5 worm cellular contexts compared by ENCODE assay signal in the genomic region with DNA sequence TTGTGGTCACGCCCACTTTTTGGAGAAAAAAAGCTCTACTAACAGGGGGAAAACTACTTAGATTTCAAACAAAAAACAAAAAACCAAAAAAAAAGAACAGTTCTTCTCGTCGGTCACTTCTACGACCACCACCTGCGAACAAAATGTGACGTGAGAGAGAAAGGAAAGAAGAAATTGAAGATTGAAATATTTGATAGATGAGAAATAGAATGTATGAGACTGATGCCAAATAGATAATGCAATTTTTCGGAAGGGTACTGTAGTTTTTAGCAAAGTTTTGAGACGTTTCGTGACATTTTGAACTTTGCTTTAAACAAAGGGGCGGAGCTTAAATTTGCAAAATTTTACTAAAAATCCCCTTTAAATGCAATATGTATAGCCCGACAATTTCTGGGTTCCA.
TF ChIP-seq lines count a peak whose summit lies in the region.

No protein-coding gene starts in this region.

TF ChIP-seq in whole organism, L1 larva, 84 proteins besides CTCF, POLR2A, EP300 and RAD21:
- TF ChIP-seq blmp-1 (tag; optimal IDR thresholded peaks at IDR 0.05; lab: Kevin White, UChicago) = peak; percentile 72
- TF ChIP-seq ceh-90 (tag; optimal IDR thresholded peaks at IDR 0.05; lab: Kevin White, UChicago) = no peak
- TF ChIP-seq efl-1 (optimal IDR thresholded peaks at IDR 0.05; lab: Kevin White, UChicago) = no peak
- no peak for TF ChIP-seq efl-1 (GFP tag; optimal IDR thresholded peaks at IDR 0.05 in 1 of 2; lab: Kevin White, UChicago)
- TF ChIP-seq lsy-2 (tag; optimal IDR thresholded peaks at IDR 0.05; lab: Kevin White, UChicago) = peak in 1 of 2 experiments; percentile 56
- TF ChIP-seq dpl-1 (GFP tag; optimal IDR thresholded peaks at IDR 0.05; lab: Kevin White, UChicago) = no peak
- TF ChIP-seq elt-3 (tag; optimal IDR thresholded peaks at IDR 0.05; lab: Kevin White, UChicago) = peak in 1 of 6 experiments; percentile 12
- peak; percentile 34 for TF ChIP-seq nhr-20 (tag; optimal IDR thresholded peaks at IDR 0.05; lab: Kevin White, UChicago)
- peak; percentile 44 for TF ChIP-seq lin-14 (GFP tag; optimal IDR thresholded peaks at IDR 0.05; lab: Kevin White, UChicago)

TF ChIP-seq in whole organism, L2 larva, 48 proteins besides CTCF, POLR2A, EP300 and RAD21:
- TF ChIP-seq sma-9 (GFP tag; optimal IDR thresholded peaks at IDR 0.05; lab: Kevin White, UChicago) = peak; percentile 3
- TF ChIP-seq sma-9 (tag; optimal IDR thresholded peaks at IDR 0.05; lab: Kevin White, UChicago) = no peak
- peak; percentile 1 for TF ChIP-seq blmp-1 (tag; optimal IDR thresholded peaks at IDR 0.05; lab: Kevin White, UChicago; ENCODE audit: insufficient read depth)
- no peak for TF ChIP-seq ztf-4 (tag; optimal IDR thresholded peaks at IDR 0.05; lab: Kevin White, UChicago)
- TF ChIP-seq lsy-2 (tag; optimal IDR thresholded peaks at IDR 0.05; lab: Kevin White, UChicago) = peak in 1 of 2 experiments; percentile 57
- peak; percentile 55 for TF ChIP-seq fos-1 (tag; optimal IDR thresholded peaks at IDR 0.05; lab: Kevin White, UChicago)

TF ChIP-seq in whole organism, L3 larva, 47 proteins besides CTCF, POLR2A, EP300 and RAD21:
- no peak for TF ChIP-seq hmg-11 (tag; optimal IDR thresholded peaks at IDR 0.05; lab: Kevin White, UChicago)
- no peak for TF ChIP-seq skn-1 (tag; optimal IDR thresholded peaks at IDR 0.05; lab: Kevin White, UChicago)
- TF ChIP-seq elt-2 (tag; optimal IDR thresholded peaks at IDR 0.05; lab: Kevin White, UChicago) = peak; percentile 38
- TF ChIP-seq tbx-2 (tag; optimal IDR thresholded peaks at IDR 0.05; lab: Kevin White, UChicago) = no peak
- TF ChIP-seq ceh-82 (tag; optimal IDR thresholded peaks at IDR 0.05; lab: Kevin White, UChicago) = no peak
- TF ChIP-seq ztf-11 (tag; optimal IDR thresholded peaks at IDR 0.05; lab: Kevin White, UChicago) = no peak
- TF ChIP-seq nfya-1 (tag; optimal IDR thresholded peaks at IDR 0.05; lab: Kevin White, UChicago; ENCODE audit: insufficient read depth) = no peak
- TF ChIP-seq jun-1 (tag; optimal IDR thresholded peaks at IDR 0.05; lab: Kevin White, UChicago) = no peak
- peak; percentile 45 for TF ChIP-seq elt-1 (tag; optimal IDR thresholded peaks at IDR 0.05; lab: Kevin White, UChicago)
- no peak for TF ChIP-seq fos-1 (tag; optimal IDR thresholded peaks at IDR 0.05; lab: Kevin White, UChicago)
- TF ChIP-seq egl-5 (tag; optimal IDR thresholded peaks at IDR 0.05; lab: Kevin White, UChicago) = no peak
- no peak for TF ChIP-seq lin-15B (tag; optimal IDR thresholded peaks at IDR 0.05; lab: Kevin White, UChicago)
- TF ChIP-seq nhr-25 (tag; optimal IDR thresholded peaks at IDR 0.05; lab: Kevin White, UChicago) = peak; percentile 2
- no peak for TF ChIP-seq snpc-4 (tag; optimal IDR thresholded peaks at IDR 0.05; lab: Kevin White, UChicago)
- TF ChIP-seq zag-1 (tag; optimal IDR thresholded peaks at IDR 0.05; lab: Kevin White, UChicago) = no peak
- TF ChIP-seq ceh-9 (tag; optimal IDR thresholded peaks at IDR 0.05; lab: Kevin White, UChicago) = no peak
- no peak for TF ChIP-seq lin-39 (tag; optimal IDR thresholded peaks at IDR 0.05; lab: Kevin White, UChicago)
- no peak for TF ChIP-seq nhr-43 (tag; optimal IDR thresholded peaks at IDR 0.05; lab: Kevin White, UChicago; ENCODE audit: poor library complexity, severe bottlenecking)

TF ChIP-seq in whole organism, L4 larva, 104 proteins besides CTCF, POLR2A, EP300 and RAD21 (continues in another document):
- TF ChIP-seq vab-7 (GFP tag; IDR thresholded peaks at IDR 0.05; lab: Robert Waterston, UW) (no peak), hmg-1.1 (GFP tag; IDR thresholded peaks at IDR 0.05; lab: Robert Waterston, UW) (no peak), aha-1 (tag; lab: Kevin White, UChicago) (no peak), madf-9 (GFP tag; conservative IDR thresholded peaks at IDR 0.05; lab: Robert Waterston, UW) (no peak), nhr-77 (tag; optimal IDR thresholded peaks at IDR 0.05; lab: Kevin White, UChicago) (peak; percentile 46), nhr-76 (tag; optimal IDR thresholded peaks at IDR 0.05; lab: Kevin White, UChicago) (no peak), mep-1 (tag; optimal IDR thresholded peaks at IDR 0.05; lab: Kevin White, UChicago) (peak; percentile 3), unc-39 (tag; optimal IDR thresholded peaks at IDR 0.05; lab: Kevin White, UChicago) (no peak), spr-1 (tag; optimal IDR thresholded peaks at IDR 0.05; lab: Kevin White, UChicago) (no peak), Y48G9A.11 (GFP tag; IDR thresholded peaks at IDR 0.05; lab: Robert Waterston, UW) (no peak), madf-5 (GFP tag; IDR thresholded peaks at IDR 0.05; lab: Robert Waterston, UW) (no peak), nhr-28 (tag; optimal IDR thresholded peaks at IDR 0.05; lab: Kevin White, UChicago) (peak; percentile 37), ces-1 (GFP tag; optimal IDR thresholded peaks at IDR 0.05; lab: Kevin White, UChicago) (no peak), F49E8.2 (tag; optimal IDR thresholded peaks at IDR 0.05; lab: Kevin White, UChicago; ENCODE audit: borderline replicate concordance) (no peak), dve-1 (tag; optimal IDR thresholded peaks at IDR 0.05; lab: Kevin White, UChicago; ENCODE audit: insufficient read depth) (peak; percentile 4), fkh-10 (GFP tag; optimal IDR thresholded peaks at IDR 0.05; lab: Kevin White, UChicago) (no peak), Y75B8A.6 (GFP tag; IDR thresholded peaks at IDR 0.05; lab: Robert Waterston, UW) (no peak), hlh-11 (tag; optimal IDR thresholded peaks at IDR 0.05; lab: Kevin White, UChicago) (peak; percentile 29), daf-19 (GFP tag; conservative IDR thresholded peaks at IDR 0.05; lab: Robert Waterston, UW) (no peak), lin-1 (GFP tag; IDR thresholded peaks at IDR 0.05; lab: Robert Waterston, UW) (no peak), daf-8 (GFP tag; IDR thresholded peaks at IDR 0.05; lab: Robert Waterston, UW) (no peak), nhr-6 (tag; optimal IDR thresholded peaks at IDR 0.05; lab: Kevin White, UChicago) (no peak), T20F7.1 (GFP tag; optimal IDR thresholded peaks at IDR 0.05; lab: Kevin White, UChicago) (no peak), daf-16 (GFP tag; optimal IDR thresholded peaks at IDR 0.05; lab: Kevin White, UChicago) (no peak), daf-16 (tag; optimal IDR thresholded peaks at IDR 0.05; lab: Kevin White, UChicago) (peak; percentile 9), unc-62 (GFP tag; optimal IDR thresholded peaks at IDR 0.05 in 1 of 2; lab: Kevin White, UChicago) (no peak), unc-62 (tag; optimal IDR thresholded peaks at IDR 0.05; lab: Kevin White, UChicago) (no peak), nhr-25 (tag; optimal IDR thresholded peaks at IDR 0.05; lab: Kevin White, UChicago; ENCODE audit: borderline replicate concordance, insufficient read depth) (no peak), nhr-42 (GFP tag; IDR thresholded peaks at IDR 0.05; lab: Robert Waterston, UW) (no peak), jun-1 (tag; optimal IDR thresholded peaks at IDR 0.05; lab: Kevin White, UChicago) (no peak)

TF ChIP-seq in whole organism, young adult, 124 proteins besides CTCF, POLR2A, EP300 and RAD21:
- TF ChIP-seq snpc-3.4 (tag; optimal IDR thresholded peaks at IDR 0.05; lab: Kevin White, UChicago) (no peak), ztf-26 (tag; optimal IDR thresholded peaks at IDR 0.05; lab: Kevin White, UChicago) (no peak), nhr-80 (tag; optimal IDR thresholded peaks at IDR 0.05; lab: Kevin White, UChicago) (peak; percentile 22), lsy-27 (tag; optimal IDR thresholded peaks at IDR 0.05; lab: Kevin White, UChicago; ENCODE audit: borderline replicate concordance, insufficient read depth) (no peak), pbrm-1 (GFP tag; IDR thresholded peaks at IDR 0.05; lab: Robert Waterston, UW) (no peak)
